Worm (Caenorhabditis elegans) whole organism, mixed stage, embryonic: Measurements from ENCODE around the gene C08E8.3.

Experiments
- ces-1 ChIP-seq: fragments of 150-350 bp; optimal IDR thresholded peaks from 2 replicates; lab custom pipeline; 2014; ENCODE audit warnings: missing biosample characterization, missing genetic modification reagents, missing genetic modification characterization
- elt-3 ChIP-seq: fragments of 150-350 bp; optimal IDR thresholded peaks from 2 replicates; lab custom pipeline; 2014; ENCODE audit warnings: missing biosample characterization, missing genetic modification characterization
- lin-13 ChIP-seq: fragments of 150-350 bp; optimal IDR thresholded peaks from 2 replicates; lab custom pipeline; 2014; ENCODE audit warnings: missing biosample characterization, missing genetic modification characterization
- sptf-1 ChIP-seq: sonication (generic microtip); optimal IDR thresholded peaks from 2 replicates; lab custom pipeline; 2017; ENCODE audit warnings: mild to moderate bottlenecking, missing genetic modification characterization, moderate library complexity, missing compliant biosample characterization
- unc-39 ChIP-seq: fragments of 150-350 bp; optimal IDR thresholded peaks from 2 replicates; lab custom pipeline; 2014; ENCODE audit warnings: missing biosample characterization, missing genetic modification characterization
- zip-8 ChIP-seq: fragments of 150-350 bp; optimal IDR thresholded peaks from 2 replicates; lab custom pipeline; 2014; ENCODE audit warnings: missing biosample characterization, missing genetic modification characterization

DNA sequence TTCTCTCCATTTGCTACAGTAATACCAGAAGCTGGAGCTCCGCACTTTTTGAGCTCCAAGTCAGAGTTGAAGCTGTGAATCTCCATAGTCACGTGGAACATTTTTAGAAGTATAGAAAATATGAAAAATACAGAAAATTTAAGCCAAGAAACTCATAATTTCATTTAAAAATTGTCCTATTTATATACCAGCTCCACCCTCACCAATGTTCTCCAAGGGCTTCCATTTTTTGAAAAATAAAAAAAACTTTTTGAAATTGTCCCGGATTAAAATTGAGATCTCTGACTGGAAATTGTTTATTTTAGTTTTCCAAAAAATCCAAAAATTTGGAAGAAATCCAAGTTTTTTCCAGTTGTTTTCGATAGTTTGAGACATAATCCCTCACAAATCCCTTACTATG, 10.0 kb downstream of the C08E8.3 start, which contains the start of gene C08E8.5:
- TF ChIP-seq sptf-1 (tag; lab: Kevin White, UChicago): no peak
- no peak for TF ChIP-seq zip-8 (tag; lab: Kevin White, UChicago)
- TF ChIP-seq unc-39 (tag; lab: Kevin White, UChicago): no peak
- TF ChIP-seq ces-1 (GFP tag; lab: Kevin White, UChicago): no peak
- no peak for TF ChIP-seq elt-3 (tag; lab: Kevin White, UChicago)
- no peak for TF ChIP-seq lin-13 (tag; lab: Kevin White, UChicago)
